Fruit fly (Drosophila melanogaster) whole organism, wandering third instar larva: ENCODE data around the gene Mst27D.

Source experiments
- Abd-B ChIP-seq: fragments of >200 bp; optimal IDR thresholded peaks from 2 replicates; lab custom pipeline; 2017; ENCODE audit warnings: missing biosample characterization, missing genetic modification characterization
- CG32264 ChIP-seq: fragments of 200-800 bp; sonication (Bioruptor generic); optimal IDR thresholded peaks from 2 replicates; lab custom pipeline; 2016; ENCODE audit warnings: missing biosample characterization, missing genetic modification characterization
- CG9705 ChIP-seq: fragments of 200-800 bp; sonication (Bioruptor generic); optimal IDR thresholded peaks from 2 replicates; lab custom pipeline; 2018; ENCODE audit warnings: missing biosample characterization, mild to moderate bottlenecking, missing genetic modification characterization
- CrebA ChIP-seq: fragments of 200-800 bp; sonication (Bioruptor generic); optimal IDR thresholded peaks from 2 replicates; lab custom pipeline; 2016; ENCODE audit warnings: missing biosample characterization, mild to moderate bottlenecking, missing genetic modification characterization, borderline replicate concordance
- Dfd ChIP-seq: fragments of >200 bp; optimal IDR thresholded peaks from 2 replicates; lab custom pipeline; 2017; ENCODE audit warnings: missing biosample characterization, missing genetic modification characterization
- Dif ChIP-seq: fragments of 200-275, 200-300 bp; sonication (Bioruptor generic); optimal IDR thresholded peaks from 2 replicates; lab custom pipeline; 2018; ENCODE audit warnings: missing biosample characterization, missing genetic modification characterization; ENCODE audit not compliant: partially characterized antibody
- GATAd ChIP-seq: sonication (Bioruptor generic); optimal IDR thresholded peaks from 2 replicates; lab custom pipeline; 2016; ENCODE audit warnings: missing biosample characterization, missing genetic modification characterization
- HLH106 ChIP-seq: fragments of 200-800 bp; optimal IDR thresholded peaks from 3 replicates; lab custom pipeline; 2019; ENCODE audit warnings: missing biosample characterization, mild to moderate bottlenecking, missing genetic modification characterization, moderate library complexity
- Hnf4 ChIP-seq: fragments of 200-800 bp; sonication (Bioruptor generic); optimal IDR thresholded peaks from 2 replicates; lab custom pipeline; 2016; ENCODE audit warnings: missing biosample characterization, mild to moderate bottlenecking, missing genetic modification characterization
- Hr83 ChIP-seq: fragments of 200-300 bp; sonication (Bioruptor generic); optimal IDR thresholded peaks from 2 replicates; lab custom pipeline; 2016; ENCODE audit warnings: missing biosample characterization, mild to moderate bottlenecking, missing genetic modification characterization, moderate library complexity; ENCODE audit not compliant: poor library complexity, severe bottlenecking
- Jra ChIP-seq: sonication (Bioruptor generic); optimal IDR thresholded peaks from 2 replicates; lab custom pipeline; 2016; ENCODE audit warnings: missing biosample characterization, missing genetic modification characterization
- Myc ChIP-seq: fragments of >200 bp; optimal IDR thresholded peaks from 2 replicates; lab custom pipeline; 2017
- N ChIP-seq: fragments of >200 bp; optimal IDR thresholded peaks from 2 replicates; lab custom pipeline; 2018; ENCODE audit warnings: missing biosample characterization, missing external identifiers, missing genetic modification characterization
- OdsH ChIP-seq: fragments of 200-800 bp; sonication (Bioruptor generic); optimal IDR thresholded peaks from 2 replicates; lab custom pipeline; 2016; ENCODE audit warnings: missing biosample characterization, mild to moderate bottlenecking, missing genetic modification characterization
- Rel ChIP-seq, 2 experiments: fragments of 200-800 bp; sonication (Bioruptor generic) in 1 of 2; optimal IDR thresholded peaks; 2 replicates in 1 of 2; 3 replicates in 1 of 2; lab custom pipeline; 2016 to 2019; ENCODE audit warnings: mild to moderate bottlenecking in 2 of 2, missing biosample characterization in 2 of 2, missing genetic modification characterization in 2 of 2, moderate library complexity in 1 of 2
- Sp1 ChIP-seq: fragments of 200-800 bp; sonication (Bioruptor generic); optimal IDR thresholded peaks from 3 replicates; lab custom pipeline; 2019; ENCODE audit warnings: missing biosample characterization, mild to moderate bottlenecking, missing genetic modification characterization, moderate library complexity
- Vsx2 ChIP-seq: fragments of 200-300, 225-300 bp; sonication (Bioruptor generic); optimal IDR thresholded peaks from 2 replicates; lab custom pipeline; 2018; ENCODE audit warnings: missing biosample characterization, missing genetic modification characterization; ENCODE audit not compliant: partially characterized antibody
- br ChIP-seq: fragments of 200-800 bp; sonication (Bioruptor generic); optimal IDR thresholded peaks from 2 replicates; lab custom pipeline; 2016; ENCODE audit warnings: missing biosample characterization, missing genetic modification characterization
- dl ChIP-seq, 2 experiments: fragments of 175-275, 200-275 bp in 1 of 2; fragments of 200-275 bp in 1 of 2; sonication (Bioruptor generic); optimal IDR thresholded peaks; lab custom pipeline; 2018; ENCODE audit warnings: mild to moderate bottlenecking in 2 of 2, missing biosample characterization in 2 of 2, missing genetic modification characterization in 2 of 2, moderate library complexity in 2 of 2; ENCODE audit not compliant: partially characterized antibody in 2 of 2, insufficient read depth in 1 of 2
- dsf ChIP-seq: sonication (Bioruptor generic); optimal IDR thresholded peaks from 2 replicates; lab custom pipeline; 2016; ENCODE audit warnings: missing biosample characterization, missing genetic modification characterization, borderline replicate concordance
- foxo ChIP-seq, 2 experiments: fragments of 200-800 bp; sonication (Bioruptor generic); optimal IDR thresholded peaks; 2 replicates in 1 of 2; 3 replicates in 1 of 2; lab custom pipeline; 2016 to 2017; ENCODE audit warnings: missing biosample characterization in 2 of 2, missing genetic modification characterization in 2 of 2
- fru ChIP-seq: fragments of 200-800 bp; sonication (Bioruptor generic); optimal IDR thresholded peaks from 3 replicates; lab custom pipeline; 2016; ENCODE audit warnings: missing biosample characterization, mild to moderate bottlenecking, missing genetic modification characterization
- jim ChIP-seq: fragments of 175-275, 200-325 bp; sonication (Bioruptor generic); optimal IDR thresholded peaks from 2 replicates; lab custom pipeline; 2016; ENCODE audit warnings: missing biosample characterization, mild to moderate bottlenecking, missing genetic modification characterization
- pan ChIP-seq: fragments of >200 bp; optimal IDR thresholded peaks from 2 replicates; lab custom pipeline; 2017
- psq ChIP-seq: fragments of 200-800 bp; sonication (Bioruptor generic); optimal IDR thresholded peaks from 3 replicates; lab custom pipeline; 2017; ENCODE audit warnings: missing biosample characterization, mild to moderate bottlenecking, missing genetic modification characterization, moderate library complexity
- rgr ChIP-seq: fragments of 200-800 bp; sonication (Bioruptor generic); optimal IDR thresholded peaks from 3 replicates; lab custom pipeline; 2016; ENCODE audit warnings: missing biosample characterization, mild to moderate bottlenecking, missing genetic modification characterization
- sage ChIP-seq: fragments of 200-800 bp; sonication (Bioruptor generic); optimal IDR thresholded peaks from 2 replicates; lab custom pipeline; 2016; ENCODE audit warnings: missing biosample characterization, mild to moderate bottlenecking, missing genetic modification characterization
- tai ChIP-seq: sonication (Bioruptor generic); optimal IDR thresholded peaks from 2 replicates; lab custom pipeline; 2016; ENCODE audit warnings: missing biosample characterization, missing genetic modification characterization
- woc ChIP-seq: sonication (Bioruptor generic); optimal IDR thresholded peaks from 2 replicates; lab custom pipeline; 2016; ENCODE audit warnings: missing biosample characterization, mild to moderate bottlenecking, missing genetic modification characterization

Gene Mst27D

DNA sequence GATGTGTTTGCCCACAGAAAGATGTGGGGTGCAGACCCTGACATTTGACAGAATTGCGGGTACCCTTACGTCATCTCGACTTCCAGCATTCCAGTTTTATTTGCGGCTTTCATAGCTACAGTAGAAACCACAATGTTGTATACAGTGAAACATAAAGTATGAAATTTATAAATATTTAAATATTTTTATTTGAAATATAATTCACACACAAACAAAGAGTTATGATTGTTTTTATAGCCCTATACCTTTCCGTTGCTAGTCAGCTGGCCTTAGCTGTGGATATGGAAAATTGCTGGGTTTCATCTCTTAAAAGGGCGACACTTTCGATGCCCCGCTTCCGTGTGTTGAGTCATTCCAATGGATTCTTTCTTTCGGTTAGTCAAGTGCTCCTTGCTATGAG is 30.3 kb upstream of the Mst27D start:
- no peak for TF ChIP-seq Dif (GFP tag; lab: Kevin White, UChicago)
- peak in 1 of 2 experiments; percentile 28 for TF ChIP-seq foxo (GFP tag; optimal IDR thresholded peaks at IDR 0.05; lab: Kevin White, UChicago)
- no peak for TF ChIP-seq CrebA (GFP tag; lab: Kevin White, UChicago)
- TF ChIP-seq psq (GFP tag; lab: Kevin White, UChicago), result peak; percentile 20
- TF ChIP-seq jim (GFP tag; lab: Kevin White, UChicago), result no peak
- TF ChIP-seq sage (GFP tag; lab: Kevin White, UChicago), result no peak
- no peak for TF ChIP-seq woc (GFP tag; lab: Kevin White, UChicago)
- no peak for TF ChIP-seq fru (GFP tag; lab: Kevin White, UChicago)
- TF ChIP-seq Rel (GFP tag; optimal IDR thresholded peaks at IDR 0.05; lab: Kevin White, UChicago), result no peak
- no peak for TF ChIP-seq Rel (tag; optimal IDR thresholded peaks at IDR 0.05; lab: Kevin White, UChicago)
- TF ChIP-seq Jra (GFP tag; lab: Kevin White, UChicago), result no peak
- TF ChIP-seq HLH106 (tag; lab: Kevin White, UChicago), result peak; percentile 32

DNA sequence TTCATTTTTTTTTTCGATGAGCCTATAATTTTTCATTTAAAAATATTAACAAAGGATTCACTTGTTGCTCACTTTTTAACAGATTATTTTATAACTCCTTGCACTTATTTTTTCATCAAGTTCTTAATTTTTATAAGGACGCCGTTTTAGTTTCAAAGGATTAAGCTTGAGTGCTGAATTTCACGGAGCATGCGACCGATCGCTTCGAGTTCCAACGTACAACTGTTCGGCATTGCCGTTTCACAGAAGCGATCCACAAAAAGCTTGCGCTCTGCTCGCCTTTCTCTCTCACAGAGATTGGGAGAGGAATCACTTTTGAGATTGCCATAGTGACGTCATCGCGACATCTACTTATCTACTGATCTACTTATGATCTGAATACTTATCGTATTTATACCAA is 23.8 kb upstream of the Mst27D start, which contains the start of gene Pvf2:
Pvf2 (minus strand) TSS at position 226 of the 400 bp plus-strand sequence.
- TF ChIP-seq Vsx2 (GFP tag; lab: Kevin White, UChicago) (peak; percentile 36), foxo (GFP tag; optimal IDR thresholded peaks at IDR 0.05; lab: Kevin White, UChicago) (no peak), Rel (GFP tag; optimal IDR thresholded peaks at IDR 0.05; lab: Kevin White, UChicago) (no peak), Rel (tag; optimal IDR thresholded peaks at IDR 0.05; lab: Kevin White, UChicago) (no peak), sage (GFP tag; lab: Kevin White, UChicago) (no peak), N (GFP tag; lab: Kevin White, UChicago) (no peak), tai (no peak), Dif (GFP tag; lab: Kevin White, UChicago) (peak; percentile 74), Myc (lab: Kevin White, UChicago) (no peak), dl (GFP tag; optimal IDR thresholded peaks at IDR 0.05; lab: Kevin White, UChicago; ENCODE audit: insufficient read depth in 1 of 2, partially characterized antibody in 2 of 2) (peak in 1 of 2 experiments; percentile 22), woc (GFP tag; lab: Kevin White, UChicago) (no peak), br (GFP tag; lab: Kevin White, UChicago) (no peak)

DNA sequence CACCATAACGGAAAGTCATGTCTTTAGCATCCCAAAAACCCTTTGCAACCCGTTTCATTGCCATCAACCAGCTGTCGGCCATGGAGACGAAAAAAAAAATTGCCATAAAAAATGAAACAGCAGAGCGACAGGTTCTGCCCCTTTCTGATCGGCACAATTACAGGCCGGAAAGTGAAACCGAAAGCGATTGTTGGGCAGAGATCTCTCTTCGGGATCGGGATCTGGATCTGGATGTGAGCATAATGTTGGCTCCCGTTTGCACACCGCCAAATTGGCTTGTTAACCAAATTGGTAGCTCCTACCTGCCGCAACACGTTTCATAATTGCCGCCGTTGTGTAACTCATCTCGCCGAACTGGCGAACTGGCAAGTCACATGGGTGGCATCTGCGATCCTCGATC is 21.6 kb upstream of the Mst27D start:
- TF ChIP-seq Sp1 (no peak), woc (GFP tag; lab: Kevin White, UChicago) (no peak), dl (GFP tag; optimal IDR thresholded peaks at IDR 0.05; lab: Kevin White, UChicago; ENCODE audit: insufficient read depth in 1 of 2, partially characterized antibody in 2 of 2) (no peak), Rel (GFP tag; optimal IDR thresholded peaks at IDR 0.05; lab: Kevin White, UChicago) (no peak), Rel (tag; optimal IDR thresholded peaks at IDR 0.05; lab: Kevin White, UChicago) (no peak), OdsH (GFP tag; lab: Kevin White, UChicago) (no peak), rgr (no peak), GATAd (GFP tag; lab: Kevin White, UChicago) (no peak), Hnf4 (GFP tag; lab: Kevin White, UChicago) (no peak), HLH106 (tag; lab: Kevin White, UChicago) (no peak), Dfd (GFP tag; lab: Kevin White, UChicago) (no peak), Abd-B (no peak), CrebA (GFP tag; lab: Kevin White, UChicago) (no peak), Myc (lab: Kevin White, UChicago) (no peak)

DNA sequence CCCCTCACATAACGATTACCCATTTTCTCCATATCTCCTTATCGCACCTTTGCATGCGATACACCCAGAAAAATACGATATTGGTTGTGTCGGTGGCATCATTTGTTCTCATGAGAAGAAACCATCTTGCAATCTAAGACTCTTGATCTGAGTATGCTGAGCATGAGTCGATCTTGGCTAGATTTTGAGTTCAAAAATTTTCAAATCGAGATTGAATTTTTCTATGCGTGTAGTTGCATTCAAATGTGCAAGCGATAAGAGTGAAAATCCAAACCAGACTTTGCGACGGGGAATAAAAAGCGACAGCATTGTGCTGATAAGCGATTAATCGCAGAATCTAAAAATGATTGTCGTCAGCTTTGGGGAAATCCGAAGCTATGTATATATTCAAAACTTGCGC is 20.7 kb upstream of the Mst27D start:
- TF ChIP-seq Rel (GFP tag; optimal IDR thresholded peaks at IDR 0.05; lab: Kevin White, UChicago) (no peak), Rel (tag; optimal IDR thresholded peaks at IDR 0.05; lab: Kevin White, UChicago) (no peak), GATAd (GFP tag; lab: Kevin White, UChicago) (no peak), Dfd (GFP tag; lab: Kevin White, UChicago) (no peak)
- TF ChIP-seq, all 38 proteins: peak for 0

DNA sequence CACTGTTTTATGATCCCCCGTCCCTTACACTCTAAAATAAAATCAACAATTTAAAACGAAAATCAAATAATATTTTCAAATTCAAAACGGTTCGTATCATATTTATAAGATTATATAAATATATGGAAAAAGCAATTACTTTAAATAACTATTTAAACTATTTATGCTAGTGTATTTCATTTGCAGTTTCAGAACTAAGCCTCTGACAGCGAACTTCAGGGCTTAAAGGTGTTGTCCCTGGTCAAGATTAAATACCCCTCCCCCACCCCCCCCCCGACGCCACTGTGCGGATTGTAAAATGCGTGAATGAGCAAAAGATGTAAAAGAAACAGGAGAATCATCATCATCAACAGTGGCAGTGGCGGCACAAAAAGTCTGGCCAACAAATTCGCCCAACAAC is 16.2 kb upstream of the Mst27D start:
- TF ChIP-seq dsf, result no peak
- no peak for TF ChIP-seq Dif (GFP tag; lab: Kevin White, UChicago)
- TF ChIP-seq Hnf4 (GFP tag; lab: Kevin White, UChicago), result no peak
- TF ChIP-seq Myc (lab: Kevin White, UChicago), result no peak
- TF ChIP-seq Hr83 (GFP tag; lab: Kevin White, UChicago), result no peak
- no peak for TF ChIP-seq pan
- no peak for TF ChIP-seq Jra (GFP tag; lab: Kevin White, UChicago)
- no peak for TF ChIP-seq CG9705 (GFP tag; lab: Kevin White, UChicago)
- no peak for TF ChIP-seq CG32264 (GFP tag; lab: Kevin White, UChicago)
- TF ChIP-seq psq (GFP tag; lab: Kevin White, UChicago), result no peak
- TF ChIP-seq N (GFP tag; lab: Kevin White, UChicago), result no peak
- TF ChIP-seq, all 38 proteins: peak for 0
